Fruit fly (Drosophila melanogaster): ENCODE measurements around the gene CtIP.

Gene CtIP

DNA sequence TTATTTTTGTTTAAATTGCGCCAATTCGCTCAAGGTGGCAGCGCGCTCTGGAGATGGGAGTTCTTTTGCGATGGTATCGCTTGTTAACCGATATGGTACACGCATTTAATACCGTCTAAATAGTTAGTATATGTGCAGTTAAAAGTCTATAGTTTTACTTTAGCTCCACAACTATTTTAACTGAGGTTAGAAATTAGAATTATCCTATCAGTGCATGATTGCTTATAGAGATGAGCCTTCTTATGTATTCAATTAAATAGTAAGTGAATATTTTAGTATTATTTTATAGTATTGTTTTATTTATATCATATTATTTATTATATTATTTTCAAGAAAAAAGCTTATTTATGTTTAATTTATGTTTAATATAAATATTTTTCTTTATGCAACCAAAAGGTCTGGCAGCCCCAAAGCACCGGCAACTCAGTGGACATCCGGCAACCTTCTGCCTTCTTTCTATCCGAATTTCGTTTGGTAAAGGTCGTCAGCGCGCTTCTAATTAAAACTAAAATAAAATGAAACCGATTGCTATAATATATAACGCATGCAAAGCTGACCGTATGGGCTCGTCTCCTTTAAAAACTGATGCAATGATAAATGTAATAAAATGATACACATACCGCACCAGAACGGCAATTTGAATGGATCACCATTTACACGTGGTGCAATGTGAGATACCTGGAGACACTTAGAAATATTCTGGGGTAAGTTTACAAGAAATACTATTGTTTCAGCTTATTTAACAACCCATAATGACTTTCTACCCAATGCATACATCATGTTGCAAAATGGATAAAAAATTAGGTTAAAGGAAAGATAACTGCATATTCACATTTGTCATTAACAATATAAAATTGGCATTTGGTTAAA lies 17.0 kb downstream of the CtIP start, which contains the start of gene CG5199 (continued):
- peak; percentile 85 for TF ChIP-seq CoRest (tag; optimal IDR thresholded peaks at IDR 0.05)
- TF ChIP-seq Chrac-16 (GFP tag; optimal IDR thresholded peaks at IDR 0.05), result peak; percentile 72
- peak; percentile 83 for TF ChIP-seq CG11504 (tag; optimal IDR thresholded peaks at IDR 0.05)
- TF ChIP-seq nom (GFP tag; optimal IDR thresholded peaks at IDR 0.05), result no peak
- TF ChIP-seq sens (GFP tag), result peak; percentile 81
- TF ChIP-seq ewg (GFP tag; optimal IDR thresholded peaks at IDR 0.05), result peak; percentile 29
- peak; percentile 26 for TF ChIP-seq Spps (tag; optimal IDR thresholded peaks at IDR 0.05)
- no peak for TF ChIP-seq Dfd (GFP tag; optimal IDR thresholded peaks at IDR 0.05)
- no peak for TF ChIP-seq kay (GFP tag; optimal IDR thresholded peaks at IDR 0.05)
- TF ChIP-seq BtbVII (GFP tag; optimal IDR thresholded peaks at IDR 0.05), result peak; percentile 46
- peak; percentile 78 for TF ChIP-seq CG6272 (GFP tag; IDR thresholded peaks at IDR 0.05)
- peak; percentile 86 for TF ChIP-seq zf30C (GFP tag; optimal IDR thresholded peaks at IDR 0.05)
- no peak for TF ChIP-seq CG10321 (GFP tag; IDR thresholded peaks at IDR 0.05)
- no peak; the same call in 1 of the 2 replicates for TF ChIP-seq seq (GFP tag; IDR thresholded peaks at IDR 0.05)
- peak; percentile 48 for TF ChIP-seq odd (GFP tag; optimal IDR thresholded peaks at IDR 0.05)
- TF ChIP-seq mld (GFP tag; IDR thresholded peaks at IDR 0.05; ENCODE audit: partially characterized antibody), result no peak
- TF ChIP-seq bigmax (GFP tag; optimal IDR thresholded peaks at IDR 0.05), result peak; percentile 63
- peak; percentile 82 for TF ChIP-seq mam (GFP tag; optimal IDR thresholded peaks at IDR 0.05)
- peak; percentile 1 for TF ChIP-seq CG17802 (tag; optimal IDR thresholded peaks at IDR 0.05)
- peak; percentile 39 for TF ChIP-seq kah (GFP tag; optimal IDR thresholded peaks at IDR 0.05)
- TF ChIP-seq gcm (GFP tag; optimal IDR thresholded peaks at IDR 0.05), result peak; percentile 49
- peak; percentile 70 for TF ChIP-seq gsb-n (tag; optimal IDR thresholded peaks at IDR 0.05)
- no peak for TF ChIP-seq dan (GFP tag; IDR thresholded peaks at IDR 0.05)
- peak; percentile 29 for TF ChIP-seq Fer2 (tag; optimal IDR thresholded peaks at IDR 0.05)
- no peak for TF ChIP-seq Dip2 (GFP tag; IDR thresholded peaks at IDR 0.05)
- TF ChIP-seq Fer1 (GFP tag; optimal IDR thresholded peaks at IDR 0.05), result peak; percentile 60
- TF ChIP-seq CG3065 (GFP tag; optimal IDR thresholded peaks at IDR 0.05), result no peak
- no peak for TF ChIP-seq cg (GFP tag; optimal IDR thresholded peaks at IDR 0.05)
- peak; percentile 89 for TF ChIP-seq D19B (GFP tag; optimal IDR thresholded peaks at IDR 0.05)
- TF ChIP-seq CG10959 (GFP tag; IDR thresholded peaks at IDR 0.05), result no peak
- peak; percentile 56; the same call in 2 of the 3 replicates for TF ChIP-seq CG11695 (GFP tag; IDR thresholded peaks at IDR 0.05)
- peak; percentile 31 for TF ChIP-seq Tbp (GFP tag; optimal IDR thresholded peaks at IDR 0.05)
- TF ChIP-seq CG7372 (GFP tag; IDR thresholded peaks at IDR 0.05), result peak; percentile 65
- no peak for TF ChIP-seq CG16863 (GFP tag; optimal IDR thresholded peaks at IDR 0.05)
- TF ChIP-seq dm (GFP tag; optimal IDR thresholded peaks at IDR 0.05), result peak; percentile 87
- TF ChIP-seq CG4820 (GFP tag; optimal IDR thresholded peaks at IDR 0.05), result peak; percentile 67
- TF ChIP-seq CG34422 (GFP tag; IDR thresholded peaks at IDR 0.05), result peak; percentile 57
- peak; percentile 55 for TF ChIP-seq fd3F (GFP tag; optimal IDR thresholded peaks at IDR 0.05)
- no peak for TF ChIP-seq peb (GFP tag; IDR thresholded peaks at IDR 0.05)
- peak; percentile 57 for TF ChIP-seq sug (tag; optimal IDR thresholded peaks at IDR 0.05)
- TF ChIP-seq ap (GFP tag; IDR thresholded peaks at IDR 0.05), result 0 out of 2 replicates have a peak, but pooled peaks have one; percentile 24
- peak in 1 of 2 experiments; percentile 29 for TF ChIP-seq chif (GFP tag; optimal IDR thresholded peaks at IDR 0.05)
- TF ChIP-seq CG3726 (GFP tag; IDR thresholded peaks at IDR 0.05), result 0 out of 3 replicates have a peak, but pooled peaks have one; percentile 58
- TF ChIP-seq crol (GFP tag; IDR thresholded peaks at IDR 0.05), result no peak; the same call in 1 of the 2 replicates
- peak; percentile 49 for TF ChIP-seq D19A (tag; optimal IDR thresholded peaks at IDR 0.05)
- peak; percentile 4 for TF ChIP-seq maf-S (GFP tag; optimal IDR thresholded peaks at IDR 0.05)
- TF ChIP-seq Kr (GFP tag; optimal IDR thresholded peaks at IDR 0.05), result no peak
- peak; percentile 78 for TF ChIP-seq CG4424 (GFP tag; optimal IDR thresholded peaks at IDR 0.05)
- TF ChIP-seq CG4328 (GFP tag; optimal IDR thresholded peaks at IDR 0.05), result peak; percentile 54
